Worm (Caenorhabditis elegans): Measurements from ENCODE around the gene bas-1.

ce11 chrIII:5594350-5594749, 17.7 kb upstream of the bas-1 start:
- TF ChIP-seq lin-13 (GFP tag; optimal IDR thresholded peaks at IDR 0.05) (no peak), lin-39 (tag; optimal IDR thresholded peaks at IDR 0.05) (no peak), zag-1 (tag; optimal IDR thresholded peaks at IDR 0.05) (no peak), ama-1 (optimal IDR thresholded peaks at IDR 0.05) (no peak), nhr-237 (tag; optimal IDR thresholded peaks at IDR 0.05) (no peak), lsy-2 (tag; optimal IDR thresholded peaks at IDR 0.05) (no peak), unc-62 (GFP tag; optimal IDR thresholded peaks at IDR 0.05) (no peak), dmd-4 (tag; optimal IDR thresholded peaks at IDR 0.05) (no peak), nhr-11 (tag; optimal IDR thresholded peaks at IDR 0.05) (no peak), Y55F3AM.14 (GFP tag; optimal IDR thresholded peaks at IDR 0.05) (no peak)

Measured in whole organism, L2 larva.